Fruit fly (Drosophila melanogaster) whole organism, pupa: Measurements from ENCODE around the gene Sbp2.

ENCODE experiments used
- CG34367 ChIP-seq: fragments of 200-800 bp; sonication (Bioruptor generic); optimal IDR thresholded peaks from 2 replicates; lab custom pipeline; 2018; ENCODE audit warnings: missing biosample characterization, mild to moderate bottlenecking, missing genetic modification characterization
- D1 ChIP-seq: fragments of 200-800 bp; sonication (Bioruptor generic); optimal IDR thresholded peaks from 2 replicates; lab custom pipeline; 2018; ENCODE audit warnings: missing biosample characterization, mild to moderate bottlenecking, missing genetic modification characterization, moderate library complexity
- EcR ChIP-seq: fragments of 200-800 bp; sonication (Bioruptor generic); optimal IDR thresholded peaks from 3 replicates; lab custom pipeline; 2019; ENCODE audit warnings: missing biosample characterization, missing genetic modification characterization, mild to moderate bottlenecking, moderate library complexity, missing genetic modification reagents
- Pif1A ChIP-seq: fragments of 200-800 bp; sonication (Bioruptor generic); optimal IDR thresholded peaks from 3 replicates; lab custom pipeline; 2016; ENCODE audit warnings: missing biosample characterization, missing genetic modification characterization
- Pif1B ChIP-seq: fragments of 200-800 bp; sonication (Bioruptor generic); optimal IDR thresholded peaks from 3 replicates; lab custom pipeline; 2016; ENCODE audit warnings: missing biosample characterization, missing genetic modification characterization

- TF ChIP-seq Pif1A (GFP tag; lab: Kevin White, UChicago) (no peak), Pif1B (GFP tag; lab: Kevin White, UChicago) (no peak), D1 (tag; lab: Kevin White, UChicago) (peak; percentile 14), CG34367 (tag; lab: Kevin White, UChicago) (no peak), EcR (no peak)
Observed at dm6 chr3L:8329005-8329404, 25.0 kb downstream of the Sbp2 start.
